Worm (Caenorhabditis elegans): ENCODE measurements around the gene ncr-1.

- no peak for TF ChIP-seq unc-62 (GFP tag; optimal IDR thresholded peaks at IDR 0.05)
- no peak for TF ChIP-seq elt-3 (tag; optimal IDR thresholded peaks at IDR 0.05)
- TF ChIP-seq nhr-28 (tag; optimal IDR thresholded peaks at IDR 0.05), result no peak
- TF ChIP-seq unc-39 (tag; optimal IDR thresholded peaks at IDR 0.05), result no peak
Measured at ce11 chrX:4429364-4429763, 59.3 kb downstream of the ncr-1 start.
